Worm (Caenorhabditis elegans): ENCODE data around the gene str-115.

str-115 gene

DNA sequence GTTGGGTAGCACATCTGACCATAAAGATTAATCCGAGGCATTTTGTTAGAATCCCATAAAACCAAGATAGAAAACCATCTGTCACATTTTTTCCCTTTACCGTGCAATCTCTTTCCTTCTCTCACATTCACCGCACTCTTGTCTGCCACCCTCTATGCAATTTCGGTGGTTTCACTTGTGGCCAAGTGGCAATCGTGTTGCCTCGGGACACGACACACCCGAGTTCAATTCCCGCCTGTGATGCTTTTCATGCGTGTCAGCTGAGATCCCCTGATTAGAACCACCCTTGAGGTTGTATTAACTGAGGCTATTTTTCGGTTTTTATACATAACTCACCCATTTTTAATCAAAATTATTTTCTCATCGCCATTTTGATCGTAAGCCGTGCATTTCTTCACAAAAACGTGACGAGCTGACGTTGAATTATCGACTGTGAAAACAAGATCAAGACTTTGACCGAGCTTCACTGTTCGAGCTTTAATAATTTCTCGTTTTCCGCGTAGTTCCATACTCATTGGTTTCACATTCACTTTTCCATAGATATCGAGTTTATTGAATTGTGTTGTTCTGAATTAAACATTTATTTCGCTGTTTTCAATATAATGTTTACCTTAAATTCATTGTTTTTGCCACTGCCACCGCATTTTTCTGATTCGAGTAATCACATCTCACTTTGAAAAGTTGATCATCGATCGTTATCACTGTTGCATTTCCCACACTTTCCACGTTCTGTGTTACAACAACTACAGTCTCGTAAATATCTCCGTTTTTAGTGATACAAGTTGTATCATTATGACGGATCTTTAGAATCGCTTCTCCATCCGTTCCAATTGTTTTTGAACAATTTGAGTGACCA lies 45.4 kb downstream of the str-115 start (continued):
- TF ChIP-seq Y75B8A.6 (GFP tag; IDR thresholded peaks at IDR 0.05), result peak; percentile 97
- TF ChIP-seq fkh-10 (GFP tag; optimal IDR thresholded peaks at IDR 0.05), result no peak
- TF ChIP-seq pha-4 (GFP tag; IDR thresholded peaks at IDR 0.05), result peak; percentile 99
- TF ChIP-seq pha-4 (tag; optimal IDR thresholded peaks at IDR 0.05), result no peak
- peak; percentile 92 for TF ChIP-seq mep-1 (tag; optimal IDR thresholded peaks at IDR 0.05)
- TF ChIP-seq set-16 (GFP tag; IDR thresholded peaks at IDR 0.05), result no peak
- TF ChIP-seq nhr-77 (tag; optimal IDR thresholded peaks at IDR 0.05), result peak; percentile 76
- peak; percentile 93 for TF ChIP-seq aha-1 (tag)
- peak; percentile 96 for TF ChIP-seq T26A8.4 (GFP tag; IDR thresholded peaks at IDR 0.05)
- peak; percentile 79 for TF ChIP-seq nhr-25 (tag; optimal IDR thresholded peaks at IDR 0.05; ENCODE audit: borderline replicate concordance, insufficient read depth)
- TF ChIP-seq nhr-48 (tag; optimal IDR thresholded peaks at IDR 0.05), result peak; percentile 79
- TF ChIP-seq dpl-1 (GFP tag; optimal IDR thresholded peaks at IDR 0.05), result peak; percentile 56
- TF ChIP-seq sdz-12 (GFP tag; optimal IDR thresholded peaks at IDR 0.05), result peak; percentile 99
- no peak for TF ChIP-seq ces-1 (GFP tag; optimal IDR thresholded peaks at IDR 0.05)

DNA sequence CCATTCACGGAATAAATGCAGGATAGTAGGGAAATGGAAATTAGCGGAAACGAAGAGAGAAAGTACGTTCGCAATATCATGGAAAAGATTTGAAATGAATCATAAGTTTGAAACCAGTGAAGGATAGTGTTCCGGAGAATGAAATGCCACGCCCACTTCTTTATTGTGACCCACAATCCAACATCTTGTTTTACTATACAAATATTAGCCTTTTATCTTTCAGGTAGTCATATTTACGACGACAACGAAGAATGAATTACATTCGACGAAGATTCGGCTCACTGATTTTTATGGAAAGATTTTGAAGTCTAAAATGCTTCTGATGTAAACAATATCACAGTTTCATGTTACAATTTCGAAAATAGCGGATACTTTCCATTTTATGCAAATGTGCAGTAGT lies 47.9 kb downstream of the str-115 start, which contains the start of gene cutl-18:
cutl-18 (minus strand) TSS at position 101 of the 400 bp plus-strand sequence.
- peak; percentile 13 for TF ChIP-seq aha-1 (tag)
- TF ChIP-seq R02D3.7 (tag; optimal IDR thresholded peaks at IDR 0.05), result no peak

Measured in whole organism, L4 larva.